Fruit fly (Drosophila melanogaster): ENCODE results near the gene Ir67b.

DNA sequence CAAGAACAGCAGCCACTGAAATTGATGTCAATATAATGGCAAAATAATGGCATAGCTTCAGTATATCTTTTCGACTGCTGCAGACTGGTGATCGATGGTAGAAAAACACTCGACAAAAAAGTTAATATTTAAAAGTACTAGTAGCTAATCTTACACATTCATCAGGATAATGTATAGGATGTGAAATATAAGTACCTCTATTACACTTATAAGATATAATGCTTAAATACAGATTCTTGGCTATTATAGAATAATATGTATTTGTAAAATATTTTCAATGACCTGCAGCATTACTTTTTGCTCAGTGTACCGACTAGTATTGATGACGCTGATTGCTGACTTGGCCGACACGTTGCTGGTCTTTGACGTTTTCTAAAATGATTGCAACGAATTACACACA lies 45.6 kb downstream of the Ir67b start:
- TF ChIP-seq usp (GFP tag; optimal IDR thresholded peaks at IDR 0.05) (no peak), psq (optimal IDR thresholded peaks at IDR 0.05) (no peak), EcR (GFP tag; optimal IDR thresholded peaks at IDR 0.05) (no peak), pan (optimal IDR thresholded peaks at IDR 0.05) (no peak), CG8478 (optimal IDR thresholded peaks at IDR 0.05) (no peak)

All from whole organism.